Fruit fly (Drosophila melanogaster): Measurements from ENCODE around the gene CG15478.
A peak's percentile ranks its signal among the peaks of the same experiment; 100 is the strongest.

Gene CG15478

dm6 chrX:7691947-7692739, 25.6 kb downstream of the CG15478 start (continued):
- peak; percentile 73 for TF ChIP-seq CG14441 (GFP tag; IDR thresholded peaks at IDR 0.05)
- TF ChIP-seq CG17568 (GFP tag; optimal IDR thresholded peaks at IDR 0.05): no peak
- TF ChIP-seq mam (GFP tag; optimal IDR thresholded peaks at IDR 0.05): peak; percentile 72
- peak; percentile 56 for TF ChIP-seq CG10543 (GFP tag; optimal IDR thresholded peaks at IDR 0.05)
- TF ChIP-seq YL-1 (GFP tag; optimal IDR thresholded peaks at IDR 0.05): no peak
- TF ChIP-seq CG9932 (GFP tag; IDR thresholded peaks at IDR 0.05): peak; percentile 67
- TF ChIP-seq Oaz (GFP tag; IDR thresholded peaks at IDR 0.05): peak; percentile 53; the same call in 1 of the 2 replicates
- peak; percentile 76 for TF ChIP-seq CG18619 (GFP tag; optimal IDR thresholded peaks at IDR 0.05)
- TF ChIP-seq tna (GFP tag; IDR thresholded peaks at IDR 0.05; ENCODE audit: partially characterized antibody): no peak
- no peak for TF ChIP-seq kni (GFP tag; optimal IDR thresholded peaks at IDR 0.05)
- TF ChIP-seq CG3847 (GFP tag; IDR thresholded peaks at IDR 0.05): peak; percentile 48
- peak; percentile 82 for TF ChIP-seq Hmr (GFP tag; optimal IDR thresholded peaks at IDR 0.05)
- TF ChIP-seq CG33213 (GFP tag; optimal IDR thresholded peaks at IDR 0.05): peak; percentile 2
- TF ChIP-seq CG7271 (tag; optimal IDR thresholded peaks at IDR 0.05): no peak
- peak; percentile 63 for TF ChIP-seq schlank (tag; optimal IDR thresholded peaks at IDR 0.05)
- no peak for TF ChIP-seq crp (GFP tag; optimal IDR thresholded peaks at IDR 0.05)
- TF ChIP-seq NC2β (GFP tag; optimal IDR thresholded peaks at IDR 0.05): peak; percentile 36
- TF ChIP-seq lab (GFP tag; optimal IDR thresholded peaks at IDR 0.05): peak; percentile 79
- TF ChIP-seq crol (GFP tag; IDR thresholded peaks at IDR 0.05): no peak
- TF ChIP-seq CG18764 (GFP tag; optimal IDR thresholded peaks at IDR 0.05): peak; percentile 25
- no peak for TF ChIP-seq Sin3A (optimal IDR thresholded peaks at IDR 0.05)
- no peak for TF ChIP-seq Dad (GFP tag; optimal IDR thresholded peaks at IDR 0.05)
- peak; percentile 78 for TF ChIP-seq CG6765 (GFP tag; optimal IDR thresholded peaks at IDR 0.05)
- TF ChIP-seq CG4820 (GFP tag; optimal IDR thresholded peaks at IDR 0.05): peak; percentile 51
- TF ChIP-seq ham (GFP tag; IDR thresholded peaks at IDR 0.05): no peak
- TF ChIP-seq CG9817 (tag; optimal IDR thresholded peaks at IDR 0.05): peak; percentile 68
- no peak for TF ChIP-seq CG9876 (GFP tag; optimal IDR thresholded peaks at IDR 0.05)
- no peak for TF ChIP-seq nerfin-2 (GFP tag; IDR thresholded peaks at IDR 0.05; ENCODE audit: partially characterized antibody)
- peak; percentile 46; the same call in 1 of the 3 replicates for TF ChIP-seq Mrtf (GFP tag; IDR thresholded peaks at IDR 0.05)
- peak; percentile 56 for TF ChIP-seq GATAe (GFP tag; conservative IDR thresholded peaks at IDR 0.05)
- peak; percentile 3 for TF ChIP-seq sima (GFP tag; optimal IDR thresholded peaks at IDR 0.05)
- TF ChIP-seq CG6689 (GFP tag; IDR thresholded peaks at IDR 0.05): peak; percentile 66
- no peak for TF ChIP-seq ERR (GFP tag; optimal IDR thresholded peaks at IDR 0.05)
- TF ChIP-seq CG15601 (tag; optimal IDR thresholded peaks at IDR 0.05): peak; percentile 21
- TF ChIP-seq abd-A (tag; optimal IDR thresholded peaks at IDR 0.05): no peak
- TF ChIP-seq Ada2b (GFP tag; IDR thresholded peaks at IDR 0.05): peak; percentile 52; the same call in 1 of the 2 replicates
- peak; percentile 60 for TF ChIP-seq CG12744 (GFP tag; optimal IDR thresholded peaks at IDR 0.05)
- 0 out of 2 replicates have a peak, but pooled peaks have one; percentile 8 for TF ChIP-seq danr (GFP tag; IDR thresholded peaks at IDR 0.05)
- TF ChIP-seq CG10209 (GFP tag; optimal IDR thresholded peaks at IDR 0.05): peak; percentile 75
- TF ChIP-seq Gug (GFP tag; IDR thresholded peaks at IDR 0.05): no peak
- TF ChIP-seq CG6175 (GFP tag; IDR thresholded peaks at IDR 0.05): no peak
- peak; percentile 67 for TF ChIP-seq slou (GFP tag; optimal IDR thresholded peaks at IDR 0.05)
- TF ChIP-seq CG16815 (GFP tag; optimal IDR thresholded peaks at IDR 0.05): peak; percentile 33
- peak; percentile 21 for TF ChIP-seq vfl (GFP tag; optimal IDR thresholded peaks at IDR 0.05)
- TF ChIP-seq sqz (GFP tag; optimal IDR thresholded peaks at IDR 0.05): no peak
- TF ChIP-seq CG11456 (GFP tag; IDR thresholded peaks at IDR 0.05): peak; percentile 57; the same call in 1 of the 3 replicates
- no peak for TF ChIP-seq CG17802 (tag; optimal IDR thresholded peaks at IDR 0.05)
- TF ChIP-seq Nf-YC (tag; optimal IDR thresholded peaks at IDR 0.05): peak; percentile 55
- peak; percentile 59; the same call in 1 of the 3 replicates for TF ChIP-seq CG3726 (GFP tag; IDR thresholded peaks at IDR 0.05)

All from whole organism, embryonic.